Fruit fly (Drosophila melanogaster): Measurements from ENCODE around the gene CG13737.

The CG13737 gene

DNA sequence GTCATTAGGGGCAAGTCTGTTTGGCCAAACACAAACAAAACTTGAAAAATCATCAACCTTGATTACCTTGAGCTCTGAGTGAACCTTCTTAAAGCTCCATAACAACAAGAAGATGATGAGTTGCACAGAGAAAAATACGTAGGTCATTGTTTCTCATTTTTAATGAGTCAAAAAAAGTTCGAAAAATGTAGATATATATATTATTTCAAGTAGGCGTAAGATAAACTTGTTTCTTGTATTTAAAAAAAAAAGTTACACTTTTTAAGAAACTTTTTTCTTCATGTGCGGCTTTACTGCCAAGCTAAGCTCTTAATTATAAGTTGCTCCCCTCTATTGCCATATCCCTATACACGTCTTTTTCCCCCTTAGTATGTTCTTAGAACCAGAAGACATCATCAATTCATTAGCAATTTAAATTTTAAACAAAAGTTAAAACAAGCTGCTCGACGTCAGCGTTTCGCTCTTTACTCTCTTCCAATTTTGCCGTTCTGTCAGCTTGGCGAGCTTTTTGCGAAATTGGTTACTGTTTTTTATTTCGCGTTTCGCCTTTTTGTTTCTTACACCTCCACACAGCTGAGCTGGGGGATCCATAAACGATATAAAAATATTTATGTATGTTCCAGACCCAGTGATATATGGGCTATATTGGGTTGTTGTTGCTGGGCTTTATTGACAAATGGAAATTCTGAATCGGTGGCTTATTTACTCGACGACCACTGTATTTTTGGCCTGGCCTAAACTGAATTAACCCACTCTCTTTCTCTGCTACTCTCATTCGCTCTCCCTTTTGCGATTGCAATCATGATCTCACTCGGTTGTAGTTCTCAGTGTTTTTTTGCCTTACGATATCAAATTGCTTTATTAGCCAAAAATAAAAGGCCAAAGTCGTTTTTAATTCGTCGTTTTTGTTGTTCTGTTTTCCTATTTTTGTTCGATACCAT lies 44.8 kb downstream of the CG13737 start (continued):
- TF ChIP-seq tap (tag; optimal IDR thresholded peaks at IDR 0.05) (no peak), CG15601 (tag; optimal IDR thresholded peaks at IDR 0.05) (peak; percentile 49), CG18764 (GFP tag; optimal IDR thresholded peaks at IDR 0.05) (peak; percentile 21), sens (GFP tag) (peak; percentile 92), Antp (GFP tag; optimal IDR thresholded peaks at IDR 0.05) (no peak), kay (GFP tag; optimal IDR thresholded peaks at IDR 0.05) (no peak), tna (GFP tag; IDR thresholded peaks at IDR 0.05; ENCODE audit: partially characterized antibody) (no peak), CG6683 (GFP tag; optimal IDR thresholded peaks at IDR 0.05) (no peak), Pdp1 (GFP tag; optimal IDR thresholded peaks at IDR 0.05) (peak; percentile 38), CG9215 (GFP tag; IDR thresholded peaks at IDR 0.05) (peak; percentile 71), CG4617 (GFP tag; optimal IDR thresholded peaks at IDR 0.05; ENCODE audit: borderline replicate concordance) (no peak), ci (GFP tag; IDR thresholded peaks at IDR 0.05) (peak; percentile 63; the same call in 2 of the 3 replicates), CG11696 (GFP tag; IDR thresholded peaks at IDR 0.05) (peak; percentile 59; the same call in 1 of the 2 replicates), nmo (GFP tag; optimal IDR thresholded peaks at IDR 0.05) (peak; percentile 63), Adf1 (GFP tag; IDR thresholded peaks at IDR 0.05) (peak; percentile 47; the same call in 1 of the 2 replicates), Gsc (GFP tag; IDR thresholded peaks at IDR 0.05) (no peak), CG15696 (tag; optimal IDR thresholded peaks at IDR 0.05) (peak; percentile 6), CG17361 (GFP tag; IDR thresholded peaks at IDR 0.05) (peak; percentile 70; the same call in 2 of the 3 replicates), CG6813 (GFP tag; optimal IDR thresholded peaks at IDR 0.05) (peak; percentile 5), CG13287 (GFP tag; IDR thresholded peaks at IDR 0.05; ENCODE audit: partially characterized antibody) (no peak), Sin3A (optimal IDR thresholded peaks at IDR 0.05) (no peak), Poxn (GFP tag; IDR thresholded peaks at IDR 0.05) (peak; percentile 46; the same call in 1 of the 2 replicates), Atf6 (GFP tag; IDR thresholded peaks at IDR 0.05) (peak; percentile 83), tup (GFP tag; optimal IDR thresholded peaks at IDR 0.05) (no peak), CG6689 (GFP tag; IDR thresholded peaks at IDR 0.05) (peak; percentile 68), Optix (GFP tag; IDR thresholded peaks at IDR 0.05) (no peak), CG12769 (tag; optimal IDR thresholded peaks at IDR 0.05) (no peak), CG12219 (GFP tag; optimal IDR thresholded peaks at IDR 0.05) (no peak), CG31388 (GFP tag; optimal IDR thresholded peaks at IDR 0.05) (no peak), CG14441 (GFP tag; IDR thresholded peaks at IDR 0.05) (peak; percentile 69), C15 (GFP tag; IDR thresholded peaks at IDR 0.05) (0 out of 3 replicates have a peak, but pooled peaks have one; percentile 48), sna (GFP tag; IDR thresholded peaks at IDR 0.05; ENCODE audit: partially characterized antibody) (no peak), insv (GFP tag; optimal IDR thresholded peaks at IDR 0.05) (no peak), sqz (GFP tag; optimal IDR thresholded peaks at IDR 0.05) (no peak), vfl (GFP tag; optimal IDR thresholded peaks at IDR 0.05) (no peak), CG17802 (tag; optimal IDR thresholded peaks at IDR 0.05) (no peak), Mrtf (GFP tag; IDR thresholded peaks at IDR 0.05) (peak; percentile 68; the same call in 1 of the 3 replicates), ken (GFP tag; IDR thresholded peaks at IDR 0.05) (peak; percentile 13; the same call in 1 of the 3 replicates), crol (GFP tag; IDR thresholded peaks at IDR 0.05) (no peak), CG8765 (GFP tag; IDR thresholded peaks at IDR 0.05) (no peak), CG10565 (GFP tag; optimal IDR thresholded peaks at IDR 0.05) (no peak), sug (tag; optimal IDR thresholded peaks at IDR 0.05) (no peak), Kr (GFP tag; optimal IDR thresholded peaks at IDR 0.05) (no peak), eyg (GFP tag; optimal IDR thresholded peaks at IDR 0.05) (no peak), psq (GFP tag; optimal IDR thresholded peaks at IDR 0.05) (no peak), CG11093 (GFP tag; IDR thresholded peaks at IDR 0.05) (no peak), shn (GFP tag; optimal IDR thresholded peaks at IDR 0.05) (no peak), yki (optimal IDR thresholded peaks at IDR 0.05) (no peak), CG16863 (GFP tag; optimal IDR thresholded peaks at IDR 0.05) (no peak)
